Worm (Caenorhabditis elegans): Measurements from ENCODE around the gene C33D9.8.

DNA sequence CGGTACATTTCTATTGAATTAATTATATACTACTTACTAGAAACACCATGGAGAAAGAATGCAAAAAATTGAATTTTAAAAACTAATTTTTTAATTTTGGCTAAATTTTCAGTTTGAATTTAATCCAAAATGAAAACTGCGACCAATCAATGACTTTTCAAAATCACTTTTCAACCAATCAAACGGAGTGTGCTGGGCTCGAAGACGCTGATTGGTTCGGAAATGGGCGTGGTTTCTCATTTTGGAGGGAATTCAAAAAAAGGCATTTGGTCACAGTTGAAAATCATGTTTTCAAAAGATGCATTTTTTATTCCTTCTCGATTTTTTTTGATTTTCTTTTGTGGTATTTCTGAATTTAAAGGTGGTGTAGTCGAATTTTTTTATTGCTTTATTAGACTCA, 37.6 kb downstream of the C33D9.8 start:
- TF ChIP-seq unc-62 (GFP tag; optimal IDR thresholded peaks at IDR 0.05 in 1 of 2) (no peak), unc-62 (tag; optimal IDR thresholded peaks at IDR 0.05) (no peak), snpc-4 (tag; optimal IDR thresholded peaks at IDR 0.05) (no peak), mdl-1 (tag; optimal IDR thresholded peaks at IDR 0.05) (no peak), nhr-77 (tag; optimal IDR thresholded peaks at IDR 0.05) (no peak), egl-27 (tag; optimal IDR thresholded peaks at IDR 0.05) (no peak), Y75B8A.6 (GFP tag; IDR thresholded peaks at IDR 0.05) (no peak), nhr-76 (tag; optimal IDR thresholded peaks at IDR 0.05) (no peak), lir-3 (tag; optimal IDR thresholded peaks at IDR 0.05) (no peak), nhr-237 (tag; optimal IDR thresholded peaks at IDR 0.05) (no peak), egl-43 (GFP tag; IDR thresholded peaks at IDR 0.05) (no peak), lin-15B (tag; optimal IDR thresholded peaks at IDR 0.05) (no peak), nhr-41 (GFP tag; IDR thresholded peaks at IDR 0.05) (no peak), ceh-28 (tag; optimal IDR thresholded peaks at IDR 0.05) (no peak)
